Worm (Caenorhabditis elegans): ENCODE measurements around the gene F55F1.2.

The F55F1.2 gene

ce11 chrX:2809611-2810010, 39.8 kb upstream of the F55F1.2 start, which contains the start of gene C14A11.9 (continued):
- TF ChIP-seq egl-44 (GFP tag; IDR thresholded peaks at IDR 0.05) (peak; percentile 71; the same call in 1 of the 2 replicates), ceh-58 (GFP tag; IDR thresholded peaks at IDR 0.05) (no peak), lag-1 (GFP tag; IDR thresholded peaks at IDR 0.05) (no peak), ztf-22 (GFP tag; optimal IDR thresholded peaks at IDR 0.05) (peak; percentile 53), lin-40 (tag; optimal IDR thresholded peaks at IDR 0.05) (peak; percentile 97), gei-17 (GFP tag; optimal IDR thresholded peaks at IDR 0.05) (peak; percentile 87), nhr-80 (tag; optimal IDR thresholded peaks at IDR 0.05) (peak; percentile 90), pbrm-1 (GFP tag; IDR thresholded peaks at IDR 0.05) (peak; percentile 79), madf-10 (tag; optimal IDR thresholded peaks at IDR 0.05) (peak; percentile 63), ztf-18 (tag; optimal IDR thresholded peaks at IDR 0.05) (peak; percentile 99), B0035.1 (tag; optimal IDR thresholded peaks at IDR 0.05) (no peak), ztf-26 (tag; optimal IDR thresholded peaks at IDR 0.05) (peak; percentile 85), F23B12.7 (tag; optimal IDR thresholded peaks at IDR 0.05; ENCODE audit: insufficient read depth) (peak; percentile 22), Y67H2A.10 (GFP tag; conservative IDR thresholded peaks at IDR 0.05) (0 out of 2 replicates have a peak, but pooled peaks have one; percentile 14), lsy-27 (tag; optimal IDR thresholded peaks at IDR 0.05; ENCODE audit: borderline replicate concordance, insufficient read depth) (no peak), let-607 (tag; optimal IDR thresholded peaks at IDR 0.05) (peak in 1 of 2 experiments; percentile 77), F10E7.11 (tag; optimal IDR thresholded peaks at IDR 0.05) (no peak), him-1 (tag; optimal IDR thresholded peaks at IDR 0.05) (no peak), B0261.1 (tag; optimal IDR thresholded peaks at IDR 0.05) (peak; percentile 2), Y56A3A.18 (GFP tag; IDR thresholded peaks at IDR 0.05) (no peak; the same call in 1 of the 2 replicates), K12H6.12 (tag; optimal IDR thresholded peaks at IDR 0.05) (peak; percentile 74), hsf-1 (GFP tag; IDR thresholded peaks at IDR 0.05) (no peak), snpc-4 (GFP tag; optimal IDR thresholded peaks at IDR 0.05) (no peak), snpc-4 (tag; optimal IDR thresholded peaks at IDR 0.05) (peak in 3 of 4 experiments; percentile 45 to 67 (median 66)), ceh-100 (GFP tag; IDR thresholded peaks at IDR 0.05) (0 out of 2 replicates have a peak, but pooled peaks have one; percentile 33), Y79H2A.3 (GFP tag; conservative IDR thresholded peaks at IDR 0.05) (no peak), ccch-3 (GFP tag; optimal IDR thresholded peaks at IDR 0.05) (no peak), nfya-2 (GFP tag; IDR thresholded peaks at IDR 0.05) (no peak), attf-5 (GFP tag; optimal IDR thresholded peaks at IDR 0.05) (peak; percentile 87), bed-1 (GFP tag; IDR thresholded peaks at IDR 0.05) (no peak), K11D2.4 (GFP tag; IDR thresholded peaks at IDR 0.05) (peak; percentile 94), F22D6.2 (tag; optimal IDR thresholded peaks at IDR 0.05) (peak; percentile 69), F37B4.10 (GFP tag; IDR thresholded peaks at IDR 0.05) (no peak), nhr-27 (tag; optimal IDR thresholded peaks at IDR 0.05) (peak; percentile 2), cebp-1 (GFP tag; IDR thresholded peaks at IDR 0.05) (no peak), cebp-1 (tag; optimal IDR thresholded peaks at IDR 0.05) (peak; percentile 90), ztf-6 (GFP tag; IDR thresholded peaks at IDR 0.05) (no peak), rcor-1 (GFP tag; IDR thresholded peaks at IDR 0.05) (peak; percentile 63), cebp-2 (GFP tag; IDR thresholded peaks at IDR 0.05) (0 out of 2 replicates have a peak, but pooled peaks have one; percentile 35), mcd-1 (GFP tag; IDR thresholded peaks at IDR 0.05) (peak; percentile 80), sptf-2 (GFP tag; optimal IDR thresholded peaks at IDR 0.05) (peak; percentile 14), atf-7 (tag; optimal IDR thresholded peaks at IDR 0.05) (peak; percentile 81), ZK185.1 (tag; optimal IDR thresholded peaks at IDR 0.05; ENCODE audit: poor library complexity, severe bottlenecking) (peak; percentile 86), F33H1.4 (GFP tag; IDR thresholded peaks at IDR 0.05) (no peak; the same call in 1 of the 2 replicates), B0336.3 (GFP tag; IDR thresholded peaks at IDR 0.05) (no peak; the same call in 1 of the 2 replicates), ets-4 (GFP tag; optimal IDR thresholded peaks at IDR 0.05) (peak; percentile 63), egrh-3 (GFP tag; IDR thresholded peaks at IDR 0.05) (0 out of 2 replicates have a peak, but pooled peaks have one; percentile 24), mes-4 (tag; optimal IDR thresholded peaks at IDR 0.05) (no peak)

Measured in whole organism, young adult.